Worm (Caenorhabditis elegans) whole organism, young adult: Measurements from ENCODE around the gene K08H10.6.

ENCODE experiments used
- ama-1 ChIP-seq, 3 experiments: fragments of 150-350 bp in 1 of 3; sonication (generic microtip) in 2 of 3; optimal IDR thresholded peaks; 2 replicates each; lab custom pipeline; 2014 to 2018; ENCODE audit warnings: missing biosample characterization in 2 of 3, missing genetic modification characterization in 2 of 3, missing genetic modification reagents in 2 of 3
- lin-40 ChIP-seq: sonication (generic microtip); optimal IDR thresholded peaks from 2 replicates; lab custom pipeline; 2016; ENCODE audit warnings: missing genetic modification characterization, mild to moderate bottlenecking, missing compliant biosample characterization, missing genotype, missing genetic modification reagents
- mcd-1 ChIP-seq: fragments of 200-800 bp; sonication (Bioruptor generic); IDR thresholded peaks from 2 replicates; pipeline ENCODE4 v1.3.6; 2022; ENCODE audit warnings: missing genetic modification reagents, missing genetic modification characterization, missing compliant biosample characterization
- snpc-4 ChIP-seq, 5 experiments: fragments of 150-350 bp in 1 of 5; sonication (generic microtip) in 4 of 5; optimal IDR thresholded peaks; 2 replicates each; lab custom pipeline; 2014 to 2018; ENCODE audit warnings: missing genetic modification characterization in 5 of 5, missing biosample characterization in 3 of 5, antibody characterized with exemption in 2 of 5, mild to moderate bottlenecking in 2 of 5, missing compliant biosample characterization in 2 of 5, missing genotype in 2 of 5, moderate library complexity in 2 of 5, missing genetic modification reagents in 1 of 5
- zfh-2 ChIP-seq: fragments of 200-800 bp; sonication (Bioruptor generic); conservative IDR thresholded peaks from 2 replicates; pipeline ENCODE4 v1.3.6; 2022; ENCODE audit warnings: missing genetic modification reagents, missing genetic modification characterization, missing compliant biosample characterization

- no peak for TF ChIP-seq mcd-1 (GFP tag; lab: Robert Waterston, UW)
- TF ChIP-seq snpc-4 (GFP tag; optimal IDR thresholded peaks at IDR 0.05; lab: Kevin White, UChicago), result no peak
- no peak for TF ChIP-seq snpc-4 (tag; optimal IDR thresholded peaks at IDR 0.05; lab: Kevin White, UChicago)
- no peak for TF ChIP-seq ama-1 (optimal IDR thresholded peaks at IDR 0.05; lab: Kevin White, UChicago)
- no peak for TF ChIP-seq ama-1 (GFP tag; optimal IDR thresholded peaks at IDR 0.05; lab: Kevin White, UChicago)
- TF ChIP-seq lin-40 (tag; lab: Kevin White, UChicago), result no peak
- TF ChIP-seq zfh-2 (GFP tag; lab: Robert Waterston, UW), result no peak
These were observed 15.9 kb upstream of the K08H10.6 start, which contains the start of gene lea-1 for ce11 chrV:10011623-10012022.
